Fruit fly (Drosophila melanogaster): ENCODE measurements around the gene CG15357.

- no peak for TF ChIP-seq Myc (optimal IDR thresholded peaks at IDR 0.05)
- TF ChIP-seq psq (optimal IDR thresholded peaks at IDR 0.05) = no peak
- TF ChIP-seq ttk (optimal IDR thresholded peaks at IDR 0.05) = no peak
- TF ChIP-seq Sin3A (optimal IDR thresholded peaks at IDR 0.05) = no peak
- TF ChIP-seq h (optimal IDR thresholded peaks at IDR 0.05) = no peak
- no peak for TF ChIP-seq insv (optimal IDR thresholded peaks at IDR 0.05)
These were observed 42.1 kb upstream of the CG15357 start, which contains the start of gene Got2 for dm6 chr2L:1987434-1988191.

Measured in Kc167 (cell line).